Fruit fly (Drosophila melanogaster) whole organism, embryonic: ENCODE results near the gene ball.
A peak's percentile ranks its signal among the peaks of the same experiment; 100 is the strongest.

ENCODE experiments used
- CG10321 ChIP-seq: fragments of 200-800 bp; sonication (Bioruptor generic); IDR thresholded peaks from 2 replicates; pipeline ENCODE4 v1.3.6; 2022; ENCODE audit warnings: missing biosample characterization, missing genetic modification characterization
- CG11560 ChIP-seq: fragments of 200-800 bp; sonication (Bioruptor generic); IDR thresholded peaks from 3 replicates; pipeline ENCODE4 v1.3.6; 2022; ENCODE audit warnings: missing biosample characterization, missing genetic modification characterization
- CG12659 ChIP-seq: fragments of 200-800 bp; sonication (Bioruptor generic); optimal IDR thresholded peaks from 3 replicates; lab custom pipeline; 2017; ENCODE audit warnings: mild to moderate bottlenecking, missing biosample characterization, missing genetic modification reagents, missing genetic modification characterization
- CG12769 ChIP-seq: fragments of 200-800 bp; sonication (Bioruptor generic); optimal IDR thresholded peaks from 2 replicates; lab custom pipeline; 2019; ENCODE audit warnings: missing biosample characterization, mild to moderate bottlenecking, missing genetic modification characterization, moderate library complexity
- CG13894 ChIP-seq: fragments of 200-800 bp; sonication (Bioruptor generic); optimal IDR thresholded peaks from 3 replicates; lab custom pipeline; 2018; ENCODE audit warnings: missing biosample characterization, mild to moderate bottlenecking, missing genetic modification characterization, moderate library complexity
- CG15269 ChIP-seq: fragments of 200-800 bp; sonication (Bioruptor generic); optimal IDR thresholded peaks from 2 replicates; lab custom pipeline; 2018; ENCODE audit warnings: missing biosample characterization, mild to moderate bottlenecking, missing genetic modification characterization, moderate library complexity
- CG1603 ChIP-seq: fragments of 200-800 bp; sonication (Bioruptor generic); optimal IDR thresholded peaks from 2 replicates; lab custom pipeline; 2019; ENCODE audit warnings: missing biosample characterization, mild to moderate bottlenecking, missing genetic modification characterization, moderate library complexity
- CG17186 ChIP-seq: fragments of 200-800 bp; sonication (Bioruptor generic); optimal IDR thresholded peaks from 3 replicates; lab custom pipeline; 2017; ENCODE audit warnings: missing biosample characterization, missing genetic modification reagents, missing genetic modification characterization
- CG2712 ChIP-seq: fragments of 200-800 bp; optimal IDR thresholded peaks from 3 replicates; lab custom pipeline; 2019; ENCODE audit warnings: missing biosample characterization, mild to moderate bottlenecking, missing genetic modification characterization, moderate library complexity
- CG31365 ChIP-seq: fragments of 200-800 bp; sonication (Bioruptor generic); optimal IDR thresholded peaks from 2 replicates; lab custom pipeline; 2018; ENCODE audit warnings: missing biosample characterization, mild to moderate bottlenecking, missing genetic modification characterization
- CG32532 ChIP-seq: fragments of 200-800 bp; sonication (Bioruptor generic); IDR thresholded peaks from 2 replicates; pipeline ENCODE4 v1.3.6; 2022; ENCODE audit warnings: missing biosample characterization, missing genetic modification characterization
- CG34224 ChIP-seq: fragments of 200-800 bp; sonication (Bioruptor generic); IDR thresholded peaks from 3 replicates; pipeline ENCODE4 v1.3.6; 2022; ENCODE audit warnings: missing biosample characterization, missing genetic modification characterization; ENCODE audit not compliant: partially characterized antibody
- CG4854 ChIP-seq: fragments of 200-800 bp; sonication (Bioruptor generic); optimal IDR thresholded peaks from 2 replicates; lab custom pipeline; 2016; ENCODE audit warnings: missing biosample characterization, missing genetic modification characterization, inconsistent platforms
- CG5180 ChIP-seq: fragments of 200-800 bp; sonication (Bioruptor generic); optimal IDR thresholded peaks from 3 replicates; lab custom pipeline; 2017; ENCODE audit warnings: missing biosample characterization, missing genetic modification characterization, mild to moderate bottlenecking, moderate library complexity, missing genetic modification reagents
- CG6254 ChIP-seq: fragments of 200-800 bp; sonication (Bioruptor generic); optimal IDR thresholded peaks from 3 replicates; lab custom pipeline; 2017; ENCODE audit warnings: mild to moderate bottlenecking, missing biosample characterization, missing genetic modification reagents, missing genetic modification characterization
- CG7745 ChIP-seq: fragments of 200-800 bp; sonication (Bioruptor generic); optimal IDR thresholded peaks from 2 replicates; lab custom pipeline; 2018; ENCODE audit warnings: missing biosample characterization, mild to moderate bottlenecking, missing genetic modification characterization, moderate library complexity
- CG7839 ChIP-seq: fragments of 200-800 bp; sonication (Bioruptor generic); optimal IDR thresholded peaks from 3 replicates; lab custom pipeline; 2018; ENCODE audit warnings: missing biosample characterization, mild to moderate bottlenecking, missing genetic modification characterization, moderate library complexity
- CG7928 ChIP-seq: fragments of 200-800 bp; sonication (Bioruptor generic); optimal IDR thresholded peaks from 2 replicates; lab custom pipeline; 2017; ENCODE audit warnings: missing biosample characterization, mild to moderate bottlenecking, missing genetic modification characterization
- CG8924 ChIP-seq: fragments of 200-800 bp; optimal IDR thresholded peaks from 3 replicates; lab custom pipeline; 2019; ENCODE audit warnings: missing biosample characterization, mild to moderate bottlenecking, missing genetic modification characterization, moderate library complexity
- E2f2 ChIP-seq: fragments of 200-800 bp; sonication (Bioruptor generic); IDR thresholded peaks from 2 replicates; pipeline ENCODE4 v1.3.6; 2022; ENCODE audit warnings: missing biosample characterization, missing genetic modification characterization
- Ets97D ChIP-seq: fragments of 200-800 bp; sonication (Bioruptor generic); optimal IDR thresholded peaks from 3 replicates; lab custom pipeline; 2016; ENCODE audit warnings: missing biosample characterization, missing genetic modification characterization
- HmgZ ChIP-seq: fragments of 200-800 bp; sonication (Bioruptor generic); optimal IDR thresholded peaks from 2 replicates; lab custom pipeline; 2018; ENCODE audit warnings: missing biosample characterization, mild to moderate bottlenecking, missing genetic modification characterization
- Lhr ChIP-seq: fragments of 200-800 bp; sonication (Bioruptor generic); optimal IDR thresholded peaks from 3 replicates; lab custom pipeline; 2017; ENCODE audit warnings: mild to moderate bottlenecking, missing biosample characterization, missing genetic modification reagents, missing genetic modification characterization
- MBD-R2 ChIP-seq: fragments of 200-800 bp; sonication (Bioruptor generic); IDR thresholded peaks from 2 replicates; pipeline ENCODE4 v1.3.6; 2022; ENCODE audit warnings: missing biosample characterization, missing genetic modification characterization
- MESR4 ChIP-seq: fragments of 200-800 bp; sonication (Bioruptor generic); optimal IDR thresholded peaks from 2 replicates; lab custom pipeline; 2018; ENCODE audit warnings: missing biosample characterization, mild to moderate bottlenecking, missing genetic modification characterization, moderate library complexity
- Opbp ChIP-seq: fragments of 200-800 bp; sonication (Bioruptor generic); IDR thresholded peaks from 3 replicates; pipeline ENCODE4 v1.3.6; 2022; ENCODE audit warnings: missing biosample characterization, missing genetic modification characterization; ENCODE audit not compliant: partially characterized antibody
- Scr ChIP-seq: fragments of 200-800 bp; sonication (Bioruptor generic); IDR thresholded peaks from 2 replicates; pipeline ENCODE4 v1.3.6; 2022; ENCODE audit warnings: missing biosample characterization, missing genetic modification characterization; ENCODE audit not compliant: partially characterized antibody
- Sin3A ChIP-seq: fragments of >200 bp; optimal IDR thresholded peaks from 2 replicates; lab custom pipeline; 2018
- Sox102F ChIP-seq: fragments of 200-800 bp; sonication (Bioruptor generic); optimal IDR thresholded peaks from 2 replicates; lab custom pipeline; 2018; ENCODE audit warnings: missing biosample characterization, mild to moderate bottlenecking, missing genetic modification characterization, moderate library complexity
- Sry-δ ChIP-seq: fragments of 200-800 bp; sonication (Bioruptor generic); optimal IDR thresholded peaks from 2 replicates; lab custom pipeline; 2016; ENCODE audit warnings: missing biosample characterization, missing genetic modification characterization
- YL-1 ChIP-seq: fragments of 200-800 bp; sonication (Bioruptor generic); optimal IDR thresholded peaks from 3 replicates; lab custom pipeline; 2017; ENCODE audit warnings: missing biosample characterization, mild to moderate bottlenecking, missing genetic modification characterization
- caup ChIP-seq: fragments of 200-800 bp; sonication (Bioruptor generic); optimal IDR thresholded peaks from 3 replicates; lab custom pipeline; 2017; ENCODE audit warnings: missing biosample characterization, mild to moderate bottlenecking, missing genetic modification characterization, moderate library complexity; ENCODE audit not compliant: severe bottlenecking
- dm ChIP-seq: fragments of 200-800 bp; sonication (Bioruptor generic); optimal IDR thresholded peaks from 3 replicates; lab custom pipeline; 2016; ENCODE audit warnings: missing biosample characterization, missing genetic modification characterization
- gem ChIP-seq: fragments of 200-800 bp; sonication (Bioruptor generic); optimal IDR thresholded peaks from 2 replicates; lab custom pipeline; 2019; ENCODE audit warnings: missing biosample characterization, mild to moderate bottlenecking, missing genetic modification characterization, moderate library complexity
- insv ChIP-seq, 2 experiments: fragments of 200-800 bp; sonication (Bioruptor generic); optimal IDR thresholded peaks; 3 replicates each; lab custom pipeline; 2016 to 2018; ENCODE audit warnings: missing biosample characterization in 2 of 2, missing genetic modification characterization in 2 of 2
- lilli ChIP-seq: fragments of 200-800 bp; sonication (Bioruptor generic); optimal IDR thresholded peaks from 3 replicates; lab custom pipeline; 2016; ENCODE audit warnings: missing biosample characterization, missing genetic modification characterization
- lmd ChIP-seq: fragments of 200-800 bp; sonication (Bioruptor generic); IDR thresholded peaks from 2 replicates; pipeline ENCODE4 v1.3.6; 2022; ENCODE audit warnings: missing biosample characterization, missing genetic modification characterization
- mld ChIP-seq: fragments of 200-800 bp; sonication (Bioruptor generic); IDR thresholded peaks from 3 replicates; pipeline ENCODE4 v1.3.6; 2022; ENCODE audit warnings: missing biosample characterization, missing genetic modification characterization; ENCODE audit not compliant: partially characterized antibody
- nau ChIP-seq: fragments of 200-800 bp; sonication (Bioruptor generic); optimal IDR thresholded peaks from 3 replicates; lab custom pipeline; 2017; ENCODE audit warnings: missing biosample characterization, mild to moderate bottlenecking, missing genetic modification characterization, missing genetic modification reagents
- nerfin-2 ChIP-seq: fragments of 200-800 bp; sonication (Bioruptor generic); IDR thresholded peaks from 2 replicates; pipeline ENCODE4 v1.3.6; 2022; ENCODE audit warnings: missing biosample characterization, missing genetic modification characterization; ENCODE audit not compliant: partially characterized antibody
- nmo ChIP-seq: fragments of 200-800 bp; sonication (Bioruptor generic); optimal IDR thresholded peaks from 2 replicates; lab custom pipeline; 2018; ENCODE audit warnings: missing biosample characterization, mild to moderate bottlenecking, missing genetic modification characterization, moderate library complexity
- org-1 ChIP-seq: fragments of 200-800 bp; sonication (Bioruptor generic); optimal IDR thresholded peaks from 2 replicates; lab custom pipeline; 2017; ENCODE audit warnings: missing biosample characterization, missing genetic modification characterization
- phol ChIP-seq: fragments of 200-800 bp; sonication (Bioruptor generic); optimal IDR thresholded peaks from 3 replicates; lab custom pipeline; 2018; ENCODE audit warnings: missing biosample characterization, mild to moderate bottlenecking, missing genetic modification characterization, moderate library complexity
- run ChIP-seq: fragments of 200-800 bp; sonication (Bioruptor generic); optimal IDR thresholded peaks from 3 replicates; lab custom pipeline; 2018; ENCODE audit warnings: missing biosample characterization, mild to moderate bottlenecking, missing genetic modification characterization
- sd ChIP-seq: fragments of 200-800 bp; sonication (Bioruptor generic); optimal IDR thresholded peaks from 3 replicates; lab custom pipeline; 2018; ENCODE audit warnings: missing biosample characterization, mild to moderate bottlenecking, missing genetic modification characterization, moderate library complexity
- toy ChIP-seq: fragments of 200-800 bp; sonication (Bioruptor generic); IDR thresholded peaks from 2 replicates; pipeline ENCODE4 v1.3.6; 2022; ENCODE audit warnings: missing biosample characterization, missing genetic modification characterization
- vfl ChIP-seq: fragments of 200-800 bp; sonication (Bioruptor generic); optimal IDR thresholded peaks from 2 replicates; lab custom pipeline; 2016; ENCODE audit warnings: missing biosample characterization, missing genetic modification characterization
- zen ChIP-seq: fragments of 200-800 bp; sonication (Bioruptor generic); optimal IDR thresholded peaks from 3 replicates; lab custom pipeline; 2018; ENCODE audit warnings: missing biosample characterization, mild to moderate bottlenecking, missing genetic modification characterization, moderate library complexity

Gene ball

DNA sequence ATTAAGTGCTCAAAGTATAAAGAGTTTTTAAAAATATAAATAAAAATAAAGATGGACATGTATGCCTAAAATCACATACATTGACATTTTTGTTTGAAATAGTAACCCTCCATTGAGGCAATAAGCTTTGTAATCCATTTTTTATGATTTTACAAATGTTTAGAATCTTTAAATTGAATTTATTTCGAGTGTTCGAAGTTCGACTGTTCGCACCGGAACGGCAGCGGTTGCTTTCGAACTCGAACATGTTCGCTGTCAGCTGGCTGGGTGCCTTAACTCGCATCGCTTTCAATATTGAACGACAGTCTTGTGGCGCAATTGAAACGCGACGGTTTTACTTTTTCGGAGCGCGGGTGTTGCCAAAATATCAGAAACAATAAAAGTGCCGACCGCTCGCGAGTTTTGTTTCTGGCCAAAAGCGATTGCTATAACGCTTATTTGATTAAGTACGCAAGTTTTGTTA lies 48.9 kb upstream of the ball start, which contains the start of gene CG46339 (continued):
- peak; percentile 8 for TF ChIP-seq CG6254 (GFP tag; lab: Kevin White, UChicago)
- TF ChIP-seq nau, result peak; percentile 66
- peak; percentile 24 for TF ChIP-seq CG4854 (GFP tag; lab: Kevin White, UChicago)
- TF ChIP-seq gem (tag; lab: Kevin White, UChicago), result peak; percentile 74
- peak; percentile 87 for TF ChIP-seq CG13894 (tag; lab: Kevin White, UChicago)
- TF ChIP-seq CG15269 (tag; lab: Kevin White, UChicago), result peak; percentile 16
- peak; percentile 52 for TF ChIP-seq sd (tag; lab: Kevin White, UChicago)
- no peak for TF ChIP-seq run (tag; lab: Kevin White, UChicago)
- no peak for TF ChIP-seq CG7745 (tag; lab: Kevin White, UChicago)
- TF ChIP-seq lilli (GFP tag; lab: Kevin White, UChicago), result peak; percentile 47
- peak; percentile 18 for TF ChIP-seq zen
- peak; percentile 94 for TF ChIP-seq caup (GFP tag; lab: Kevin White, UChicago)
- TF ChIP-seq CG7839 (tag; lab: Kevin White, UChicago), result peak; percentile 18
- TF ChIP-seq Sox102F (GFP tag; lab: Kevin White, UChicago), result peak; percentile 8

DNA sequence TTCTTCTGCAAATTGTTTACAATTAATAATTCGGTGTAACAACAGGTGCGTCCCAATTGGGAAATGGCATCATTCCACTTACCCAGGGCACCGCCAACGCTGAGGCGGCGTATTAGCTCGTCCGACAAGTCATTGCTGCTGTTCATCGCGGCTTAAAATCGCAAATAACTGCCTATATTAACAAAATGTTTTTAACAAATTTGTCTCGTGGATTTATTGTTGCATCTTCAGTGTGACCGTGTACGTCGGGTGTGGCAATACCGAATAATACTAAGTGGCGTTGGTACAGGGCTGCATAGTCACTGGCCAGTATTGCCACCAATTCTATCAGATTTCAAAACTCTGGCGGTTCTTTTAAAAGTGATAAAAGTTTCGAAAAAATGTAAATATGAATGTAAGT lies 46.0 kb upstream of the ball start, which contains the start of gene Ets97D:
TSS of gene Ets97D (minus strand) at position 272 of the 400 bp plus-strand sequence.
- peak; percentile 84 for TF ChIP-seq Ets97D (GFP tag; lab: Kevin White, UChicago)
- no peak for TF ChIP-seq CG11560 (tag; lab: Robert Waterston, UW)
- no peak for TF ChIP-seq CG32532 (GFP tag; lab: Robert Waterston, UW)
- peak; percentile 8 for TF ChIP-seq CG12769 (tag; lab: Kevin White, UChicago)
- no peak for TF ChIP-seq CG31365
- no peak for TF ChIP-seq toy (GFP tag; lab: Robert Waterston, UW)
- TF ChIP-seq CG17186 (GFP tag; lab: Kevin White, UChicago), result peak; percentile 2
- TF ChIP-seq org-1, result no peak
- peak; percentile 27 for TF ChIP-seq Sry-δ (GFP tag; lab: Kevin White, UChicago)
- peak; percentile 44 for TF ChIP-seq Lhr (GFP tag; lab: Kevin White, UChicago)
- TF ChIP-seq CG8924 (tag; lab: Kevin White, UChicago), result peak; percentile 63
- TF ChIP-seq MESR4 (GFP tag; lab: Kevin White, UChicago), result peak; percentile 61
- TF ChIP-seq Scr, result peak; percentile 19; the same call in 1 of the 2 replicates
- peak in 1 of 2 experiments; percentile 42 for TF ChIP-seq insv (GFP tag; optimal IDR thresholded peaks at IDR 0.05; lab: Kevin White, UChicago)
- peak; percentile 82 for TF ChIP-seq MBD-R2 (GFP tag; lab: Robert Waterston, UW)
- peak; percentile 12 for TF ChIP-seq phol (tag; lab: Kevin White, UChicago)
- peak; percentile 83 for TF ChIP-seq CG1603
- peak; percentile 52 for TF ChIP-seq CG5180 (GFP tag; lab: Kevin White, UChicago)
- TF ChIP-seq CG34224, result peak; percentile 36; the same call in 2 of the 3 replicates
- peak; percentile 43 for TF ChIP-seq CG12659 (GFP tag; lab: Kevin White, UChicago)
- TF ChIP-seq Sin3A (lab: Kevin White, UChicago), result peak; percentile 42
- TF ChIP-seq nerfin-2 (GFP tag; lab: Robert Waterston, UW), result peak; percentile 26; the same call in 1 of the 2 replicates
- TF ChIP-seq nmo (GFP tag; lab: Kevin White, UChicago), result peak; percentile 22
- no peak for TF ChIP-seq lmd (GFP tag; lab: Robert Waterston, UW)
- peak; percentile 82 for TF ChIP-seq YL-1 (GFP tag; lab: Kevin White, UChicago)
- no peak for TF ChIP-seq CG10321 (GFP tag; lab: Robert Waterston, UW)
- TF ChIP-seq Opbp (GFP tag; lab: Robert Waterston, UW), result peak; percentile 59; the same call in 1 of the 3 replicates
- TF ChIP-seq HmgZ (tag; lab: Kevin White, UChicago), result peak; percentile 81
- TF ChIP-seq mld (GFP tag; lab: Robert Waterston, UW), result no peak
- TF ChIP-seq dm, result peak; percentile 79
- TF ChIP-seq E2f2 (GFP tag; lab: Robert Waterston, UW), result peak; percentile 100
- peak; percentile 29 for TF ChIP-seq CG2712 (tag; lab: Kevin White, UChicago)
- peak; percentile 97 for TF ChIP-seq CG7928 (GFP tag; lab: Kevin White, UChicago)
- peak; percentile 26 for TF ChIP-seq vfl
